Fruit fly (Drosophila melanogaster) whole organism, pupa: ENCODE data around the gene EMC5.
A peak's percentile ranks its signal among the peaks of the same experiment; 100 is the strongest.

Source experiments
- CG10348 ChIP-seq: fragments of 200-800 bp; sonication (Bioruptor generic); IDR thresholded peaks from 2 replicates; pipeline ENCODE4 v1.3.6; 2022; ENCODE audit warnings: missing biosample characterization, missing genetic modification characterization
- CG12605 ChIP-seq: fragments of 200-800 bp; sonication (Bioruptor generic); IDR thresholded peaks from 2 replicates; pipeline ENCODE4 v1.3.6; 2022; ENCODE audit warnings: missing biosample characterization, missing genetic modification characterization
- CG13204 ChIP-seq: fragments of 200-800 bp; sonication (Bioruptor generic); optimal IDR thresholded peaks from 2 replicates; lab custom pipeline; 2018; ENCODE audit warnings: missing biosample characterization, mild to moderate bottlenecking, missing genetic modification characterization, moderate library complexity
- CG14655 ChIP-seq: fragments of 200-800 bp; sonication (Bioruptor generic); optimal IDR thresholded peaks from 3 replicates; lab custom pipeline; 2017; ENCODE audit warnings: mild to moderate bottlenecking, missing biosample characterization, missing genetic modification reagents, missing genetic modification characterization
- CG15710 ChIP-seq: fragments of 200-800 bp; sonication (Bioruptor generic); optimal IDR thresholded peaks from 2 replicates; lab custom pipeline; 2018; ENCODE audit warnings: missing biosample characterization, mild to moderate bottlenecking, missing genetic modification characterization, moderate library complexity
- CG17806 ChIP-seq: fragments of 200-800 bp; sonication (Bioruptor generic); optimal IDR thresholded peaks from 2 replicates; lab custom pipeline; 2018; ENCODE audit warnings: missing biosample characterization, mild to moderate bottlenecking, missing genetic modification characterization, moderate library complexity
- CG32121 ChIP-seq: fragments of 200-800 bp; sonication (Bioruptor generic); IDR thresholded peaks from 2 replicates; pipeline ENCODE4 v1.3.6; 2022; ENCODE audit warnings: missing biosample characterization, missing genetic modification characterization
- CG34367 ChIP-seq: fragments of 200-800 bp; sonication (Bioruptor generic); optimal IDR thresholded peaks from 2 replicates; lab custom pipeline; 2018; ENCODE audit warnings: missing biosample characterization, mild to moderate bottlenecking, missing genetic modification characterization
- CG4496 ChIP-seq: fragments of 200-800 bp; sonication (Bioruptor generic); IDR thresholded peaks from 3 replicates; pipeline ENCODE4 v1.3.6; 2022; ENCODE audit warnings: missing biosample characterization, missing genetic modification characterization
- CG8159 ChIP-seq: fragments of 200-800 bp; sonication (Bioruptor generic); optimal IDR thresholded peaks from 3 replicates; lab custom pipeline; 2018; ENCODE audit warnings: missing biosample characterization, mild to moderate bottlenecking, missing genetic modification characterization, moderate library complexity
- CG8301 ChIP-seq: fragments of 200-800 bp; sonication (Bioruptor generic); optimal IDR thresholded peaks from 2 replicates; lab custom pipeline; 2018; ENCODE audit warnings: missing biosample characterization, mild to moderate bottlenecking, missing genetic modification characterization
- CG9948 ChIP-seq: fragments of 200-800 bp; sonication (Bioruptor generic); optimal IDR thresholded peaks from 2 replicates; lab custom pipeline; 2018; ENCODE audit warnings: missing biosample characterization, mild to moderate bottlenecking, missing genetic modification characterization, moderate library complexity
- D1 ChIP-seq: fragments of 200-800 bp; sonication (Bioruptor generic); optimal IDR thresholded peaks from 2 replicates; lab custom pipeline; 2018; ENCODE audit warnings: missing biosample characterization, mild to moderate bottlenecking, missing genetic modification characterization, moderate library complexity
- EcR ChIP-seq: fragments of 200-800 bp; sonication (Bioruptor generic); optimal IDR thresholded peaks from 3 replicates; lab custom pipeline; 2019; ENCODE audit warnings: missing biosample characterization, missing genetic modification characterization, mild to moderate bottlenecking, moderate library complexity, missing genetic modification reagents
- Ets98B ChIP-seq: fragments of 200-800 bp; sonication (Bioruptor generic); IDR thresholded peaks from 2 replicates; pipeline ENCODE4 v1.3.6; 2022; ENCODE audit warnings: missing biosample characterization, missing genetic modification characterization
- Pif1A ChIP-seq: fragments of 200-800 bp; sonication (Bioruptor generic); optimal IDR thresholded peaks from 3 replicates; lab custom pipeline; 2016; ENCODE audit warnings: missing biosample characterization, missing genetic modification characterization
- Pif1B ChIP-seq: fragments of 200-800 bp; sonication (Bioruptor generic); optimal IDR thresholded peaks from 3 replicates; lab custom pipeline; 2016; ENCODE audit warnings: missing biosample characterization, missing genetic modification characterization
- Snoo ChIP-seq: fragments of 200-800 bp; sonication (Bioruptor generic); optimal IDR thresholded peaks from 3 replicates; lab custom pipeline; 2017; ENCODE audit warnings: missing biosample characterization, mild to moderate bottlenecking, missing genetic modification characterization, inconsistent platforms
- fd96Ca ChIP-seq: fragments of 200-800 bp; sonication (Bioruptor generic); IDR thresholded peaks from 3 replicates; pipeline ENCODE4 v1.3.6; 2022; ENCODE audit warnings: missing biosample characterization, missing genetic modification characterization
- gl ChIP-seq: fragments of 200-800 bp; sonication (Bioruptor generic); optimal IDR thresholded peaks from 2 replicates; lab custom pipeline; 2018; ENCODE audit warnings: missing biosample characterization, mild to moderate bottlenecking, missing genetic modification characterization
- rn ChIP-seq: fragments of 200-800 bp; sonication (Bioruptor generic); IDR thresholded peaks from 2 replicates; pipeline ENCODE4 v1.3.6; 2022; ENCODE audit warnings: missing biosample characterization, missing genetic modification characterization

The EMC5 gene

DNA sequence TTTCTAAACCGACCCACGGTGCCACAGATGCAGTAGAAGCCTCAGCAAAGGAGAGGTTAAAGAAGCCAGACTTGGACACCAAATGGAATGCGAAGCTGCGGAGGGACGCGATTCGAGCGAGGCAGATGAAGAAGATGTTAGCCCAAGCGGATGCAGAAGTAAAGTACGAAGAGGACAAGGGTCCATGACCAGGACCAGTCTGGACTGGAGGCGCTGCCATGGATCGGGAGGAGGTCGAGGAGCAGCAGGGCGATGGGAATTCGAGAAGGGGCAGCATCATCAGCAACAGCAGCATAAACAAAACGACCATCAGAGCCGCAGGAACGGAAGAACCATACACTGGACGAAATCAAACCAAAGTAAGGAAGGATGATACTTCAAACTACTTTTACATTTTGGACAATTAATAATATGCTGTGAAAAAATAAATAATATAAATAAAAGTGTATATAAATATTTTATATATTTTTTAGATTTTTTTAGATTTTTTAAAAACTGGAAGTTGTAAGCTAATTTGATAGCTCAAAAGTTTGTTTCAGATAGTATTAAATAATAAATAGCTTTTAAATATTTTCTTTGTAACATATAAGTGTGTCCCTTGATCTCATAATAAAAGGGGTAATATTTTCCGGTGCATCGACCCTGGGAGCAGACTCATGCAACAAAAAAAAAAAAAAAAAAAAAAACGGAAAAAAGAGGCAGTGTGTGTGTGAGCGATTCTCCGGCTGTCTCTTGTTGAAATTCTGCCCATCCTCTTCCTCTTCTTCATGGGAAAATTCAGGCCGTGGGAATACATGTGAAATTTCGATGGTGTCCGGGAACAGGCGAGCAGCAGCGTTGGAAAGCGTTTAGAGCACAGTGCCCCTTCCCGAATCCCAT lies 40.6 kb upstream of the EMC5 start:
- TF ChIP-seq fd96Ca (GFP tag; lab: Robert Waterston, UW) (no peak), CG14655 (GFP tag; lab: Kevin White, UChicago) (peak; percentile 89), Snoo (tag; lab: Kevin White, UChicago) (peak; percentile 73), CG32121 (GFP tag; lab: Robert Waterston, UW) (no peak), Ets98B (no peak), D1 (tag; lab: Kevin White, UChicago) (peak; percentile 87), CG12605 (no peak; the same call in none of the 2 replicates), Pif1A (GFP tag; lab: Kevin White, UChicago) (peak; percentile 27), EcR (peak; percentile 85), CG15710 (peak; percentile 95), gl (tag; lab: Kevin White, UChicago) (no peak), CG4496 (GFP tag; lab: Robert Waterston, UW) (no peak; the same call in 2 of the 3 replicates), CG17806 (peak; percentile 87), Pif1B (GFP tag; lab: Kevin White, UChicago) (peak; percentile 50), CG8159 (tag; lab: Kevin White, UChicago) (peak; percentile 96), rn (no peak), CG34367 (peak; percentile 81), CG10348 (GFP tag; lab: Robert Waterston, UW) (no peak), CG13204 (GFP tag; lab: Kevin White, UChicago) (peak; percentile 68), CG9948 (peak; percentile 94), CG8301 (tag; lab: Kevin White, UChicago) (peak; percentile 56)
- TF ChIP-seq, all 21 proteins: peak for 13

- TF ChIP-seq CG32121 (GFP tag; lab: Robert Waterston, UW) (peak; percentile 15; the same call in 1 of the 2 replicates), EcR (peak; percentile 86), CG4496 (GFP tag; lab: Robert Waterston, UW) (no peak), Pif1B (GFP tag; lab: Kevin White, UChicago) (no peak)
Observed at dm6 chr2L:18947515-18947998, 40.0 kb upstream of the EMC5 start.

DNA sequence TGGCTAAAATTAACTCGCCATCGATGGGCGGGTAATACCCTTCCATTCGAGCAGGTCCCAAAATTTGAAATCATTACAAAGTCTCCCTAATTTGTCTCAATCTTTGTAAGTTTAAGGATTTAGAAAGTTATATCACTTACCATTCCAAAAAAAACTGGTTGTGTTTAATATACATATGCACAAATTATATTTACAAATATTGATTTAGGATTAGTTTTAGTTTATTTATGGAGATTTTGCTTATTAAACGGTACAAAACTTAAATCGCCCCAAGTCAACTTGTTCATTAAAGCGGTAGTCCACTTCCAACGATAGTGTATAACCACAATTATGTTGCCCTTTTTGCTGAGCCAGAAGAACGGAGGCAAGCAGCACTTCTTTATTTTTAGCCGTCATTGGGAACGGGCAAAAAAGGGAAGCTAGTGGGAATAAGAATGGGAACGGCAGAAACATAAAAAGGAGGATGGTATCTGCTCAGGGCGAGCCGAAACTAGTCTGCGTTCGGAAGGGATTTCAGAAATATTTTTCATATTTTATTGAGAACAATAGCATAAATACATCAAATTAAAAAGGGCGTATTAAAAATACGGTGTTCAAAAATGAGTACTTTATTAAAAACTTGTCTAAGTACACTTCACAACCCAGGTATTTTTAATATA lies 39.3 kb upstream of the EMC5 start:
- TF ChIP-seq Pif1A (GFP tag; lab: Kevin White, UChicago) (peak; percentile 82), EcR (no peak), CG14655 (GFP tag; lab: Kevin White, UChicago) (peak; percentile 91), Pif1B (GFP tag; lab: Kevin White, UChicago) (peak; percentile 83), CG9948 (peak; percentile 90), rn (peak; percentile 50; the same call in 1 of the 2 replicates), gl (tag; lab: Kevin White, UChicago) (peak; percentile 54), CG8301 (tag; lab: Kevin White, UChicago) (peak; percentile 81), CG8159 (tag; lab: Kevin White, UChicago) (peak; percentile 90), CG4496 (GFP tag; lab: Robert Waterston, UW) (peak; percentile 80), Ets98B (peak; percentile 30; the same call in 1 of the 2 replicates), D1 (tag; lab: Kevin White, UChicago) (peak; percentile 69), Snoo (tag; lab: Kevin White, UChicago) (peak; percentile 75), CG15710 (peak; percentile 94), CG12605 (peak; percentile 42; the same call in 1 of the 2 replicates), CG34367 (peak; percentile 86), fd96Ca (GFP tag; lab: Robert Waterston, UW) (peak; percentile 15; the same call in 1 of the 3 replicates), CG17806 (peak; percentile 82), CG13204 (GFP tag; lab: Kevin White, UChicago) (peak; percentile 80), CG32121 (GFP tag; lab: Robert Waterston, UW) (0 out of 2 replicates have a peak, but pooled peaks have one; percentile 37), CG10348 (GFP tag; lab: Robert Waterston, UW) (no peak)

DNA sequence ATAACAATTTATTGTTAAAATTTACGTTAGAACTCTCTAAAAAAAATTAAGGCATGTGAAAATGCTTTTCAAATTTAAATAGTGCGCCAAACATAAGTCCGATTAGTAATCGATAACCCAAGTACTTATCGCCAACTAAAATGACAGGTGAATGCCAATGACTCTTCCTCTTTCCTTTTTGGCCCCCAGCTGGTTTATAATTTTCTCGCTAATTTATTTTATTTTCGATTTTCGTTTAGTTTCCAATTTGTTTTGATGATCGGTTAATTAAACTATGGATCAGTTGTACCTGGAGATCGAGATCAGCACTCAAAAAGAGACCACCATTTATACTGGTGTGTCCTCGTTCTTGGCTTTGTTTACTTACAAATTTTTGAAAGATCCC lies 38.8 kb upstream of the EMC5 start, which contains the start of gene CG10428:
Gene CG10428 (plus strand): TSS at position 161 of the 385 bp plus-strand sequence.
- TF ChIP-seq gl (tag; lab: Kevin White, UChicago) (no peak), CG10348 (GFP tag; lab: Robert Waterston, UW) (no peak), CG9948 (no peak), CG34367 (no peak)
- TF ChIP-seq, all 21 proteins: peak for 0

dm6 chr2L:18951674-18952073 lies 35.8 kb upstream of the EMC5 start, which contains the start of gene Nedd8:
Gene Nedd8, minus strand, starts transcription at chr2L:18951837.
- TF ChIP-seq CG10348 (GFP tag; lab: Robert Waterston, UW) (no peak), gl (tag; lab: Kevin White, UChicago) (no peak), CG17806 (no peak), CG12605 (no peak), CG14655 (GFP tag; lab: Kevin White, UChicago) (no peak), CG15710 (no peak), EcR (no peak)
